Worm (Caenorhabditis elegans) whole organism, late embryonic: ENCODE measurements around the gene rps-8.

Experiments
- F13H6.1 ChIP-seq: sonication (generic microtip); optimal IDR thresholded peaks from 2 replicates; lab custom pipeline; 2016; ENCODE audit warnings: missing genetic modification characterization, missing compliant biosample characterization
- K09A11.1 ChIP-seq: sonication (generic microtip); optimal IDR thresholded peaks from 2 replicates; lab custom pipeline; 2017; ENCODE audit warnings: antibody characterized with exemption, mild to moderate bottlenecking, missing genetic modification characterization, missing compliant biosample characterization; ENCODE audit not compliant: insufficient read depth
- T23F11.4 ChIP-seq: fragments of 200-800 bp; sonication (Bioruptor generic); optimal IDR thresholded peaks from 2 replicates; lab custom pipeline; 2018; ENCODE audit warnings: mild to moderate bottlenecking, missing genetic modification characterization, missing compliant biosample characterization
- Y22D7AL.16 ChIP-seq: sonication (generic microtip); optimal IDR thresholded peaks from 2 replicates; lab custom pipeline; 2016; ENCODE audit warnings: missing genetic modification characterization, missing compliant biosample characterization
- ahr-1 ChIP-seq: sonication (generic microtip); optimal IDR thresholded peaks from 2 replicates; lab custom pipeline; 2016; ENCODE audit warnings: missing genetic modification characterization, missing compliant biosample characterization
- ama-1 ChIP-seq: fragments of 150-350 bp; optimal IDR thresholded peaks from 2 replicates; lab custom pipeline; 2014
- ceh-14 ChIP-seq: sonication (generic microtip); optimal IDR thresholded peaks from 2 replicates; lab custom pipeline; 2016; ENCODE audit warnings: missing genotype, missing genetic modification characterization, missing compliant biosample characterization
- ceh-19 ChIP-seq: fragments of 200-800 bp; sonication (Bioruptor generic); optimal IDR thresholded peaks from 2 replicates; lab custom pipeline; 2018; ENCODE audit warnings: mild to moderate bottlenecking, missing genetic modification characterization, missing compliant biosample characterization
- ceh-2 ChIP-seq: sonication (generic microtip); optimal IDR thresholded peaks from 2 replicates; lab custom pipeline; 2016; ENCODE audit warnings: missing genotype, missing genetic modification characterization, missing compliant biosample characterization
- ceh-24 ChIP-seq: sonication (generic microtip); optimal IDR thresholded peaks from 2 replicates; lab custom pipeline; 2016; ENCODE audit warnings: mild to moderate bottlenecking, missing genetic modification characterization, missing compliant biosample characterization
- ceh-31 ChIP-seq: sonication (generic microtip); optimal IDR thresholded peaks from 2 replicates; lab custom pipeline; 2016; ENCODE audit warnings: missing genetic modification characterization, missing compliant biosample characterization
- ceh-48 ChIP-seq: sonication (generic microtip); optimal IDR thresholded peaks from 2 replicates; lab custom pipeline; 2016; ENCODE audit warnings: missing genetic modification characterization, inconsistent platforms, missing compliant biosample characterization
- ceh-6 ChIP-seq: fragments of 200-800 bp; sonication (Bioruptor generic); optimal IDR thresholded peaks from 2 replicates; lab custom pipeline; 2018; ENCODE audit warnings: mild to moderate bottlenecking, missing genetic modification characterization, missing compliant biosample characterization
- che-1 ChIP-seq: sonication (generic microtip); optimal IDR thresholded peaks from 2 replicates; lab custom pipeline; 2016; ENCODE audit warnings: mild to moderate bottlenecking, missing genetic modification characterization, missing compliant biosample characterization
- dmd-4 ChIP-seq: sonication (generic microtip); optimal IDR thresholded peaks from 2 replicates; lab custom pipeline; 2016; ENCODE audit warnings: borderline replicate concordance, missing genetic modification characterization, missing compliant biosample characterization
- dve-1 ChIP-seq: sonication (generic microtip); optimal IDR thresholded peaks from 2 replicates; lab custom pipeline; 2017; ENCODE audit warnings: antibody characterized with exemption, mild to moderate bottlenecking, missing genetic modification characterization, missing compliant biosample characterization
- elt-2 ChIP-seq: sonication (generic microtip); optimal IDR thresholded peaks from 2 replicates; lab custom pipeline; 2016; ENCODE audit warnings: missing genetic modification reagents, missing genetic modification characterization, missing compliant biosample characterization
- elt-4 ChIP-seq: sonication (generic microtip); optimal IDR thresholded peaks from 2 replicates; lab custom pipeline; 2016; ENCODE audit warnings: missing genetic modification characterization, missing compliant biosample characterization
- fax-1 ChIP-seq: sonication (generic microtip); optimal IDR thresholded peaks from 2 replicates; lab custom pipeline; 2016; ENCODE audit warnings: missing genotype, missing genetic modification characterization, missing compliant biosample characterization
- fkh-10 ChIP-seq: fragments of 150-350 bp; optimal IDR thresholded peaks from 2 replicates; lab custom pipeline; 2014; ENCODE audit warnings: missing biosample characterization, missing genetic modification reagents, missing genetic modification characterization
- hlh-15 ChIP-seq: sonication (generic microtip); optimal IDR thresholded peaks from 2 replicates; lab custom pipeline; 2016; ENCODE audit warnings: missing genetic modification characterization, missing compliant biosample characterization
- hlh-6 ChIP-seq: sonication (generic microtip); optimal IDR thresholded peaks from 2 replicates; lab custom pipeline; 2016; ENCODE audit warnings: missing genotype, missing genetic modification characterization, missing compliant biosample characterization
- hlh-8 ChIP-seq: sonication (generic microtip); optimal IDR thresholded peaks from 2 replicates; lab custom pipeline; 2016; ENCODE audit warnings: missing genotype, missing genetic modification characterization, missing compliant biosample characterization
- lim-6 ChIP-seq: sonication (generic microtip); optimal IDR thresholded peaks from 2 replicates; lab custom pipeline; 2016; ENCODE audit warnings: missing genetic modification characterization, missing compliant biosample characterization
- lin-11 ChIP-seq: fragments of 200-800 bp; sonication (Bioruptor generic); optimal IDR thresholded peaks from 2 replicates; lab custom pipeline; 2018; ENCODE audit warnings: mild to moderate bottlenecking, missing genetic modification characterization, missing compliant biosample characterization
- madf-2 ChIP-seq: sonication (generic microtip); optimal IDR thresholded peaks from 2 replicates; lab custom pipeline; 2017; ENCODE audit warnings: missing genetic modification characterization, missing compliant biosample characterization
- mec-3 ChIP-seq: sonication (generic microtip); optimal IDR thresholded peaks from 2 replicates; lab custom pipeline; 2016; ENCODE audit warnings: borderline replicate concordance, missing genetic modification characterization, missing compliant biosample characterization
- nfya-1 ChIP-seq: sonication (generic microtip); optimal IDR thresholded peaks from 2 replicates; lab custom pipeline; 2017; ENCODE audit warnings: missing genetic modification characterization, mild to moderate bottlenecking, missing compliant biosample characterization, antibody characterized with exemption, moderate library complexity
- nhr-11 ChIP-seq: fragments of 150-350 bp; optimal IDR thresholded peaks from 2 replicates; lab custom pipeline; 2014; ENCODE audit warnings: missing biosample characterization, missing genetic modification characterization
- nhr-232 ChIP-seq: sonication (generic microtip); optimal IDR thresholded peaks from 2 replicates; lab custom pipeline; 2016; ENCODE audit warnings: missing genetic modification characterization, missing compliant biosample characterization
- odd-2 ChIP-seq: sonication (generic microtip); optimal IDR thresholded peaks from 2 replicates; lab custom pipeline; 2017; ENCODE audit warnings: antibody characterized with exemption, mild to moderate bottlenecking, missing genetic modification characterization, missing compliant biosample characterization
- pag-3 ChIP-seq: sonication (generic microtip); optimal IDR thresholded peaks from 2 replicates; lab custom pipeline; 2016; ENCODE audit warnings: missing compliant biosample characterization, missing genetic modification characterization, borderline replicate concordance
- pax-1 ChIP-seq: fragments of 150-350 bp; optimal IDR thresholded peaks from 2 replicates; lab custom pipeline; 2014; ENCODE audit warnings: missing biosample characterization, missing genetic modification characterization
- pha-2 ChIP-seq: sonication (generic microtip); optimal IDR thresholded peaks from 2 replicates; lab custom pipeline; 2017; ENCODE audit warnings: mild to moderate bottlenecking, missing genetic modification characterization, missing compliant biosample characterization
- pha-4 ChIP-seq: fragments of 150-350 bp; optimal IDR thresholded peaks from 2 replicates; lab custom pipeline; 2018; ENCODE audit warnings: missing biosample characterization, missing genetic modification reagents, missing genetic modification characterization
- pqm-1 ChIP-seq: sonication (generic microtip); optimal IDR thresholded peaks from 2 replicates; lab custom pipeline; 2016; ENCODE audit warnings: missing genetic modification characterization, missing compliant biosample characterization
- pros-1 ChIP-seq: fragments of 150-350 bp; optimal IDR thresholded peaks from 2 replicates; lab custom pipeline; 2014; ENCODE audit warnings: missing biosample characterization, missing genetic modification reagents, missing genetic modification characterization
- rnt-1 ChIP-seq: sonication (generic microtip); optimal IDR thresholded peaks from 2 replicates; lab custom pipeline; 2016; ENCODE audit warnings: missing genetic modification characterization, missing compliant biosample characterization
- sox-2 ChIP-seq: fragments of 200-800 bp; sonication (Bioruptor generic); IDR thresholded peaks from 2 replicates; pipeline ENCODE4 v1.3.6; 2022; ENCODE audit warnings: missing genetic modification reagents, missing genetic modification characterization, missing compliant biosample characterization
- syd-9 ChIP-seq: sonication (generic microtip); optimal IDR thresholded peaks from 2 replicates; lab custom pipeline; 2016; ENCODE audit warnings: mild to moderate bottlenecking, missing genetic modification characterization, moderate library complexity, missing compliant biosample characterization
- tbx-2 ChIP-seq: sonication (generic microtip); optimal IDR thresholded peaks from 2 replicates; lab custom pipeline; 2016; ENCODE audit warnings: missing genetic modification characterization, missing compliant biosample characterization
- ttx-3 ChIP-seq: sonication (generic microtip); optimal IDR thresholded peaks from 2 replicates; lab custom pipeline; 2016; ENCODE audit warnings: missing genetic modification reagents, missing genetic modification characterization, missing compliant biosample characterization
- unc-86 ChIP-seq: sonication (generic microtip); optimal IDR thresholded peaks from 2 replicates; lab custom pipeline; 2016; ENCODE audit warnings: missing genetic modification characterization, missing compliant biosample characterization
- zip-5 ChIP-seq: sonication (generic microtip); optimal IDR thresholded peaks from 2 replicates; lab custom pipeline; 2016; ENCODE audit warnings: missing genetic modification characterization, missing compliant biosample characterization

The rps-8 gene

ce11 chrIV:7313397-7313910 is at the start of gene rps-8:
Gene rps-8, minus strand, starts transcription at chrIV:7313860.
- TF ChIP-seq nhr-232 (tag; lab: Kevin White, UChicago): no peak
- no peak for TF ChIP-seq Y22D7AL.16 (tag; lab: Kevin White, UChicago)
- no peak for TF ChIP-seq ceh-19 (GFP tag; lab: Kevin White, UChicago)
- no peak for TF ChIP-seq ceh-48 (tag; lab: Kevin White, UChicago)
- no peak for TF ChIP-seq T23F11.4
- no peak for TF ChIP-seq mec-3 (tag; lab: Kevin White, UChicago)
- no peak for TF ChIP-seq hlh-6

ce11 chrIV:7346751-7347150 is 33.1 kb upstream of the rps-8 start, which contains the start of gene daf-42:
Gene daf-42, minus strand, starts transcription at chrIV:7346851.
- TF ChIP-seq pqm-1 (tag; lab: Kevin White, UChicago) (no peak), sox-2 (GFP tag; lab: Robert Waterston, UW) (no peak), ceh-31 (no peak), pha-4 (no peak), lim-6 (tag; lab: Kevin White, UChicago) (no peak), pax-1 (tag; lab: Kevin White, UChicago) (no peak), zip-5 (tag; lab: Kevin White, UChicago) (no peak), madf-2 (tag; lab: Kevin White, UChicago) (no peak), ceh-6 (GFP tag; lab: Kevin White, UChicago) (no peak), syd-9 (no peak), hlh-8 (tag; lab: Kevin White, UChicago) (no peak), rnt-1 (tag; lab: Kevin White, UChicago) (no peak), che-1 (tag; lab: Kevin White, UChicago) (no peak), dmd-4 (tag; lab: Kevin White, UChicago) (no peak), elt-2 (tag; lab: Kevin White, UChicago) (no peak), tbx-2 (no peak), ceh-48 (tag; lab: Kevin White, UChicago) (no peak), F13H6.1 (tag; lab: Kevin White, UChicago) (no peak), K09A11.1 (tag; lab: Kevin White, UChicago) (no peak), unc-86 (tag; lab: Kevin White, UChicago) (no peak)

- TF ChIP-seq fax-1 (tag; lab: Kevin White, UChicago) (no peak), hlh-15 (no peak), ahr-1 (tag; lab: Kevin White, UChicago) (no peak), odd-2 (tag; lab: Kevin White, UChicago) (no peak), nfya-1 (tag; lab: Kevin White, UChicago) (no peak), lin-11 (no peak), nhr-11 (no peak), dve-1 (tag; lab: Kevin White, UChicago) (no peak), hlh-6 (no peak), K09A11.1 (tag; lab: Kevin White, UChicago) (no peak), elt-4 (no peak), pax-1 (tag; lab: Kevin White, UChicago) (no peak), pha-2 (no peak)
Measured at ce11 chrIV:7344020-7344419, 30.4 kb upstream of the rps-8 start.

DNA sequence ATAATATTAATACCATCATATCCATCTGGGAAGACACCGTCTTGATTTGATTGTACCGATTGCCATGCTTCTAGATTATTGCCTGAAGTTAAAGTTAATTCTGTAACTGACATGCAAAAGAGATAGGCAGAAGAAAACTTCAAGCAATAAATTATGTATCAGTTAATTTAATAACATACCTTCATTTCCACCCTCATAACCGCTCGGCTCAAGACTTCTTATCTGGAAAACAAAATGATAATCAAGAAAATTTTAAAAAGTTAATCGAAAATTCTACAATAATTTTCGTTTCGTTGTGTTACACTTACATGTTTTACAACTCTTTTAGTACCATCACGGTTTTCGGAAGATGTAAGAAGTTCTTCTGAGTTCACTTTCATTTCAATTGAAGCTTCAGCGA is 28.5 kb upstream of the rps-8 start:
- no peak for TF ChIP-seq hlh-6
- TF ChIP-seq K09A11.1 (tag; lab: Kevin White, UChicago): no peak
- no peak for TF ChIP-seq ttx-3 (tag; lab: Kevin White, UChicago)
- no peak for TF ChIP-seq ama-1 (lab: Kevin White, UChicago)
- TF ChIP-seq ceh-14 (tag; lab: Kevin White, UChicago): no peak
- no peak for TF ChIP-seq mec-3 (tag; lab: Kevin White, UChicago)
- TF ChIP-seq pros-1 (tag; lab: Kevin White, UChicago): no peak
- TF ChIP-seq pag-3 (tag; lab: Kevin White, UChicago): no peak
- no peak for TF ChIP-seq nfya-1 (tag; lab: Kevin White, UChicago)
- TF ChIP-seq T23F11.4: no peak
- no peak for TF ChIP-seq ceh-2
- no peak for TF ChIP-seq ceh-24 (tag; lab: Kevin White, UChicago)
- TF ChIP-seq pqm-1 (tag; lab: Kevin White, UChicago): no peak
- TF ChIP-seq elt-4: no peak
- TF ChIP-seq elt-2 (tag; lab: Kevin White, UChicago): no peak
- TF ChIP-seq ceh-48 (tag; lab: Kevin White, UChicago): no peak
- TF ChIP-seq fkh-10 (GFP tag; lab: Kevin White, UChicago): no peak
- TF ChIP-seq tbx-2: no peak
